Fruit fly (Drosophila melanogaster): Measurements from ENCODE around the gene Tbc1d15-17.

Gene Tbc1d15-17

DNA sequence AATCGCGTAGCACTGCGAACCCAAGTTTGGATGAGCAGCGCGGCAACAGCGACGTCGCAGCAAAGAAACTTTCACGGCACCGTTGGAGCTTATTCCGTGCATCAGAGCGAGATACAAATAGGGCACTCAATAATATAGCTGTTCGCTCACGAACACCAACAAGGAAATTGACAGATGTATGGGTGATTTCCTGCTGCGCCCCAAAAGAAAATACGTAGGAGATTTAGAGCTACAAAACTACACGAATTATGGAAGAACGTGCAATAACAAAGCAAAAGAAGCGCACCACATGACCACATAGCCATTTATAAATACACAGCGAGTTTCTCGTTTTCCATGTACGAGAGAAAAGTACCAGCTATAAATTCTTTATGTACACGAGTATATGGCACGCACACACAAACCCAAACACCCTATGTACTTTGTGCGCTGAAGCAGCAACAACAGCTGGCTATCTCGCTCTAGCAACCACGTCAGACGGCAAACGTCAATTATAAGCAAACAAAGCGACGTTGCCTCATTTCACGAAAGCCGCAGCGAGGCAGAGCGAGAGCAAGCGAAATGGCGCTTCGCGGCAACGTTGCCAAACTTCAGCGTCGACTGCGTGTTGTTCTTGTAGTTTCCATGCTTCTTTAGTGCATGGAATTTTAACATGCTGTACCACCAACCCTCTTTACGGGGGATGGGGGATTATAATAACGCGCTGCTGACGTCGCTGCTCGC is 45.4 kb upstream of the Tbc1d15-17 start (continued):
- TF ChIP-seq salr (GFP tag; optimal IDR thresholded peaks at IDR 0.05) (peak; percentile 20 to 21), Eip75B (GFP tag; optimal IDR thresholded peaks at IDR 0.05) (peak; percentile 28), lz (GFP tag; optimal IDR thresholded peaks at IDR 0.05) (no peak), CG1621 (tag; optimal IDR thresholded peaks at IDR 0.05) (peak; percentile 49), CG11294 (GFP tag; IDR thresholded peaks at IDR 0.05) (no peak), net (GFP tag; optimal IDR thresholded peaks at IDR 0.05) (peak; percentile 52), dac (GFP tag; optimal IDR thresholded peaks at IDR 0.05) (no peak), Ets96B (tag; optimal IDR thresholded peaks at IDR 0.05) (peak; percentile 3), fd59A (GFP tag; optimal IDR thresholded peaks at IDR 0.05) (no peak), CG7368 (GFP tag; optimal IDR thresholded peaks at IDR 0.05) (no peak), CG6792 (GFP tag; optimal IDR thresholded peaks at IDR 0.05) (no peak), CG15336 (GFP tag; IDR thresholded peaks at IDR 0.05) (no peak), Hr38 (GFP tag; optimal IDR thresholded peaks at IDR 0.05) (no peak), Ets21C (GFP tag; optimal IDR thresholded peaks at IDR 0.05) (peak; percentile 37), CG6854 (GFP tag; optimal IDR thresholded peaks at IDR 0.05) (peak; percentile 62), eg (GFP tag; IDR thresholded peaks at IDR 0.05) (no peak), Eip78C (GFP tag) (no peak), topi (GFP tag; optimal IDR thresholded peaks at IDR 0.05) (peak; percentile 12), Smox (GFP tag; optimal IDR thresholded peaks at IDR 0.05) (peak; percentile 29), CG31627 (GFP tag; optimal IDR thresholded peaks at IDR 0.05) (no peak), CG8119 (GFP tag; IDR thresholded peaks at IDR 0.05) (no peak), esn (GFP tag; optimal IDR thresholded peaks at IDR 0.05) (no peak)

- TF ChIP-seq CG8119 (GFP tag; IDR thresholded peaks at IDR 0.05) (no peak), net (GFP tag; optimal IDR thresholded peaks at IDR 0.05) (no peak), CG15336 (GFP tag; IDR thresholded peaks at IDR 0.05) (no peak), CG4318 (GFP tag; optimal IDR thresholded peaks at IDR 0.05) (no peak), CG10631 (GFP tag; optimal IDR thresholded peaks at IDR 0.05) (peak; percentile 25), Eip78C (GFP tag) (peak; percentile 56)
Measured at dm6 chr2L:162208-162607, 44.8 kb upstream of the Tbc1d15-17 start.

DNA sequence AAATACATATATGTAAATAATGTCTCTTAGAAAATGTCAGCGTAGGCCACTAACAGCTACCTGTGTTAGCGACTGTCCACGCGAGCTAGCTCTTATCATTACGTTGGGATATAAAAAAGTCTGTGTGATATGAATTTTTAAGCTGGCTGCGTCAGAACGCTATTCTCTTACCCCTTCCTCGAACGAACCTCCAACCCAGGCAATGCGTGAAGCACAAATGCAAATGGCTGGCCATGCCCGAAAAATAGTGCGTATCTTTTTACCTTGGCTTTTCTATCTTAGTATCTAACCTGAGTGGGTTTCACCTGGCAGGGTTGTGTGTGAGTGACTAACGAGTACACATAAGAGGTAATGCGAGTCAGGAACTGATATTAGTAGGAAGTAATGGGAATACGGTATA is 43.8 kb upstream of the Tbc1d15-17 start:
- TF ChIP-seq spab (GFP tag; optimal IDR thresholded peaks at IDR 0.05) (no peak), fkh (GFP tag; optimal IDR thresholded peaks at IDR 0.05) (peak; percentile 24)

- TF ChIP-seq CG9139 (GFP tag; optimal IDR thresholded peaks at IDR 0.05) (no peak), svp (GFP tag) (peak; percentile 86), topi (GFP tag; optimal IDR thresholded peaks at IDR 0.05) (no peak), CG31627 (GFP tag; optimal IDR thresholded peaks at IDR 0.05) (no peak), Ets96B (tag; optimal IDR thresholded peaks at IDR 0.05) (no peak), fd59A (GFP tag; optimal IDR thresholded peaks at IDR 0.05) (no peak), esn (GFP tag; optimal IDR thresholded peaks at IDR 0.05) (no peak), CG10631 (GFP tag; optimal IDR thresholded peaks at IDR 0.05) (no peak), CG6792 (GFP tag; optimal IDR thresholded peaks at IDR 0.05) (no peak), vri (GFP tag; optimal IDR thresholded peaks at IDR 0.05) (peak; percentile 47), Sox15 (GFP tag; optimal IDR thresholded peaks at IDR 0.05) (no peak), CG7368 (GFP tag; optimal IDR thresholded peaks at IDR 0.05) (no peak), CG34406 (GFP tag; optimal IDR thresholded peaks at IDR 0.05) (no peak), Met (GFP tag; optimal IDR thresholded peaks at IDR 0.05) (peak; percentile 12), CG32006 (GFP tag; optimal IDR thresholded peaks at IDR 0.05) (no peak), CG10669 (GFP tag; optimal IDR thresholded peaks at IDR 0.05) (no peak), Sox14 (GFP tag; optimal IDR thresholded peaks at IDR 0.05) (peak; percentile 44), eg (GFP tag; IDR thresholded peaks at IDR 0.05) (no peak), CG6808 (GFP tag; optimal IDR thresholded peaks at IDR 0.05) (no peak), CG8319 (GFP tag; optimal IDR thresholded peaks at IDR 0.05) (no peak), CG6854 (GFP tag; optimal IDR thresholded peaks at IDR 0.05) (peak; percentile 16), CG11902 (GFP tag; optimal IDR thresholded peaks at IDR 0.05) (no peak)
Measured at dm6 chr2L:165253-165890, 41.6 kb upstream of the Tbc1d15-17 start.
